Fruit fly (Drosophila melanogaster): Measurements from ENCODE around the gene Rchy1.

DNA sequence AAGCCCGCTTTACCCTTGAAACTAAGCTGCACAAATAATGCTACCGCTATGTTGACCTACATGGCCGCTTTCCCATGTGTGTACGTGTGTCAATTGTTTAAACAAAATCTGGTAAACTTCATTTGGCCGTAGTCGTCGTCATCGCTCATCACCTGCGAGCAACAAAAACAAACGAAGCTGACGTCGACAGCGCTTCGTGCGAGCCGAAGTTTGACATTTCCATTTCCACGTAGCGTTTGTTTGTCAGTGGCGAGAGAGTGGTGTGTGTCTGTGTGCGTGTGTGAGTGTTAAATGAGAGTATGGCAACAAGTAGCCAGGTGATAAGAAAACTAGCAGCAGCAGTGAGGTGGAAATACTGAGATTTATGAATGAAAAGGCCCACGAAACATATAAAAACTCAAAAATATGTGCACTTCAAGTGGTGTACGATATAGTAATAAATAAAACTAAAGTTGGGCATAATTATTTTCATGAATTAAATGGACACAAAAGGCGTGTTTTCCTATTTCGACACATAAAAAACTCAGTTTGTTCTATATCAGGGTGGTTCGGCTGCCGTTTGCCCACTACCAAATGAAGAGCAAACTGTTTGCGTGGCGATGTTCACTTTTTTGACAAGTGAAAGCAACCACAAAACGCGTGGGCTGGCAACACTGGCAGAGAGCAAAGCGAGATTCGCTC, 13.9 kb upstream of the Rchy1 start:
- TF ChIP-seq CG5204 (GFP tag; optimal IDR thresholded peaks at IDR 0.05) (no peak), kay (GFP tag; ENCODE audit: borderline replicate concordance) (no peak), Crg-1 (GFP tag; optimal IDR thresholded peaks at IDR 0.05) (peak; percentile 56), cic (GFP tag; optimal IDR thresholded peaks at IDR 0.05) (peak; percentile 97), CG7045 (GFP tag; optimal IDR thresholded peaks at IDR 0.05) (no peak), ovo (GFP tag; optimal IDR thresholded peaks at IDR 0.05) (peak; percentile 63), CG14711 (tag; optimal IDR thresholded peaks at IDR 0.05) (peak; percentile 62)
